Worm (Caenorhabditis elegans) whole organism, late embryonic: Measurements from ENCODE around the gene pals-25.

Experiments
- C08G9.2 ChIP-seq: sonication (generic microtip); optimal IDR thresholded peaks from 2 replicates; lab custom pipeline; 2016; ENCODE audit warnings: mild to moderate bottlenecking, missing genetic modification characterization, moderate library complexity, missing compliant biosample characterization
- ceh-31 ChIP-seq: sonication (generic microtip); optimal IDR thresholded peaks from 2 replicates; lab custom pipeline; 2016; ENCODE audit warnings: missing genetic modification characterization, missing compliant biosample characterization
- nhr-11 ChIP-seq: fragments of 150-350 bp; optimal IDR thresholded peaks from 2 replicates; lab custom pipeline; 2014; ENCODE audit warnings: missing biosample characterization, missing genetic modification characterization
- pros-1 ChIP-seq: fragments of 150-350 bp; optimal IDR thresholded peaks from 2 replicates; lab custom pipeline; 2014; ENCODE audit warnings: missing biosample characterization, missing genetic modification reagents, missing genetic modification characterization

- TF ChIP-seq C08G9.2 (tag; lab: Kevin White, UChicago) (no peak), ceh-31 (tag; lab: Kevin White, UChicago) (no peak), pros-1 (tag; lab: Kevin White, UChicago) (no peak), nhr-11 (no peak)
These were observed 19.9 kb downstream of the pals-25 start for ce11 chrIII:154168-154567.
